Worm (Caenorhabditis elegans): ENCODE measurements around the gene C13E3.1.

ce11 chrX:8875867-8876266 lies 17.0 kb upstream of the C13E3.1 start:
- no peak for TF ChIP-seq elt-3 (tag; optimal IDR thresholded peaks at IDR 0.05)
- no peak for TF ChIP-seq ztf-11 (tag; optimal IDR thresholded peaks at IDR 0.05)
- no peak for TF ChIP-seq blmp-1 (tag; optimal IDR thresholded peaks at IDR 0.05)
- TF ChIP-seq mab-5 (tag; optimal IDR thresholded peaks at IDR 0.05): no peak
- no peak for TF ChIP-seq lsy-2 (tag; optimal IDR thresholded peaks at IDR 0.05)
- no peak for TF ChIP-seq nhr-76 (tag; optimal IDR thresholded peaks at IDR 0.05)
- TF ChIP-seq M03D4.4 (tag; optimal IDR thresholded peaks at IDR 0.05): no peak
- no peak for TF ChIP-seq ceh-39 (tag; optimal IDR thresholded peaks at IDR 0.05)
